Fruit fly (Drosophila melanogaster) whole organism, adult: ENCODE measurements around the gene PIP82.

Experiments used
- CG11617 ChIP-seq: fragments of 200-800 bp; sonication (Bioruptor generic); optimal IDR thresholded peaks from 2 replicates; lab custom pipeline; 2017; ENCODE audit warnings: mild to moderate bottlenecking, missing biosample characterization, missing genetic modification reagents, missing genetic modification characterization
- CG12768 ChIP-seq: fragments of 200-800 bp; sonication (Bioruptor generic); optimal IDR thresholded peaks from 2 replicates; lab custom pipeline; 2017; ENCODE audit warnings: missing biosample characterization, missing genetic modification characterization, mild to moderate bottlenecking, moderate library complexity, missing genetic modification reagents
- CG14711 ChIP-seq: fragments of 200-800 bp; sonication (Bioruptor generic); optimal IDR thresholded peaks from 2 replicates; lab custom pipeline; 2018; ENCODE audit warnings: missing biosample characterization, mild to moderate bottlenecking, missing genetic modification characterization, moderate library complexity
- CG1620 ChIP-seq: fragments of 200-800 bp; sonication (Bioruptor generic); optimal IDR thresholded peaks from 2 replicates; lab custom pipeline; 2016; ENCODE audit warnings: missing biosample characterization, missing genetic modification characterization
- CG33017 ChIP-seq: fragments of 200-800 bp; sonication (Bioruptor generic); optimal IDR thresholded peaks from 2 replicates; lab custom pipeline; 2018; ENCODE audit warnings: missing biosample characterization, mild to moderate bottlenecking, missing genetic modification characterization, moderate library complexity
- CG5204 ChIP-seq: fragments of 200-800 bp; sonication (Bioruptor generic); optimal IDR thresholded peaks from 2 replicates; lab custom pipeline; 2016; ENCODE audit warnings: missing biosample characterization, missing genetic modification characterization
- CG7045 ChIP-seq: fragments of 200-800 bp; sonication (Bioruptor generic); optimal IDR thresholded peaks from 2 replicates; lab custom pipeline; 2017; ENCODE audit warnings: missing biosample characterization, mild to moderate bottlenecking, missing genetic modification characterization
- CG7101 ChIP-seq: fragments of 200-800 bp; sonication (Bioruptor generic); optimal IDR thresholded peaks from 2 replicates; lab custom pipeline; 2018; ENCODE audit warnings: missing biosample characterization, mild to moderate bottlenecking, missing genetic modification characterization, moderate library complexity
- Clk ChIP-seq: fragments of 200-800 bp; sonication (Bioruptor generic); optimal IDR thresholded peaks from 2 replicates; lab custom pipeline; 2017; ENCODE audit warnings: missing biosample characterization, missing genetic modification characterization
- Crg-1 ChIP-seq: fragments of 200-800 bp; sonication (Bioruptor generic); optimal IDR thresholded peaks from 2 replicates; lab custom pipeline; 2016; ENCODE audit warnings: missing biosample characterization, missing genetic modification characterization
- Hr96 ChIP-seq: fragments of 200-800 bp; sonication (Bioruptor generic); optimal IDR thresholded peaks from 2 replicates; lab custom pipeline; 2016; ENCODE audit warnings: missing biosample characterization, missing genetic modification characterization
- Mnt ChIP-seq: fragments of 200-800 bp; sonication (Bioruptor generic); optimal IDR thresholded peaks from 2 replicates; lab custom pipeline; 2016; ENCODE audit warnings: missing biosample characterization, mild to moderate bottlenecking, missing genetic modification characterization
- bab1 ChIP-seq: fragments of 200-800 bp; sonication (Bioruptor generic); optimal IDR thresholded peaks from 3 replicates; lab custom pipeline; 2019; ENCODE audit warnings: missing biosample characterization, mild to moderate bottlenecking, missing genetic modification characterization, moderate library complexity
- cic ChIP-seq: fragments of 200-800 bp; sonication (Bioruptor generic); optimal IDR thresholded peaks from 2 replicates; lab custom pipeline; 2017; ENCODE audit warnings: missing biosample characterization, mild to moderate bottlenecking, missing genetic modification characterization, moderate library complexity
- cnc ChIP-seq, 2 experiments: fragments of >200 bp; optimal IDR thresholded peaks; 2 replicates each; lab custom pipeline; 2017
- kay ChIP-seq: fragments of 200-800 bp; sonication (Bioruptor generic); peaks from one replicate; lab custom pipeline; 2016; ENCODE audit warnings: missing biosample characterization, missing genetic modification characterization, borderline replicate concordance
- ovo ChIP-seq: fragments of 200-800 bp; sonication (Bioruptor generic); optimal IDR thresholded peaks from 2 replicates; lab custom pipeline; 2016; ENCODE audit warnings: missing biosample characterization, missing genetic modification characterization
- pad ChIP-seq: fragments of 200-800 bp; sonication (Bioruptor generic); optimal IDR thresholded peaks from 3 replicates; lab custom pipeline; 2017; ENCODE audit warnings: missing biosample characterization, missing genetic modification characterization, mild to moderate bottlenecking, moderate library complexity, missing genetic modification reagents
- tj ChIP-seq: fragments of 200-800 bp; sonication (Bioruptor generic); optimal IDR thresholded peaks from 3 replicates; lab custom pipeline; 2017; ENCODE audit warnings: missing biosample characterization, mild to moderate bottlenecking, missing genetic modification characterization, moderate library complexity
- toe ChIP-seq: fragments of 200-800 bp; sonication (Bioruptor generic); optimal IDR thresholded peaks from 2 replicates; lab custom pipeline; 2016; ENCODE audit warnings: missing biosample characterization, missing genetic modification characterization

PIP82 gene

dm6 chrX:8529598-8529997 is at the start of gene PIP82:
PIP82 (minus strand) TSS chrX:8529698.
- TF ChIP-seq bab1 (GFP tag; lab: Kevin White, UChicago) (no peak), CG33017 (tag; lab: Kevin White, UChicago) (no peak), tj (GFP tag; lab: Kevin White, UChicago) (no peak), cnc (optimal IDR thresholded peaks at IDR 0.05; lab: Kevin White, UChicago) (no peak), CG14711 (tag; lab: Kevin White, UChicago) (no peak), Hr96 (GFP tag; lab: Kevin White, UChicago) (no peak), pad (GFP tag; lab: Kevin White, UChicago) (no peak), Clk (GFP tag; lab: Kevin White, UChicago) (no peak), CG5204 (GFP tag; lab: Kevin White, UChicago) (no peak), CG12768 (GFP tag; lab: Kevin White, UChicago) (no peak)

dm6 chrX:8579097-8579496 is 49.6 kb upstream of the PIP82 start:
- TF ChIP-seq toe, result no peak
- no peak for TF ChIP-seq CG11617 (GFP tag; lab: Kevin White, UChicago)

dm6 chrX:8576675-8577074 is 47.2 kb upstream of the PIP82 start:
- no peak for TF ChIP-seq CG5204 (GFP tag; lab: Kevin White, UChicago)
- no peak for TF ChIP-seq cnc (optimal IDR thresholded peaks at IDR 0.05; lab: Kevin White, UChicago)
- no peak for TF ChIP-seq Mnt (GFP tag; lab: Kevin White, UChicago)
- TF ChIP-seq Crg-1 (GFP tag; lab: Kevin White, UChicago), result no peak
- no peak for TF ChIP-seq CG12768 (GFP tag; lab: Kevin White, UChicago)
- no peak for TF ChIP-seq CG7045 (GFP tag; lab: Kevin White, UChicago)
- TF ChIP-seq Hr96 (GFP tag; lab: Kevin White, UChicago), result no peak
- TF ChIP-seq ovo (GFP tag; lab: Kevin White, UChicago), result no peak
- no peak for TF ChIP-seq cic (GFP tag; lab: Kevin White, UChicago)
- no peak for TF ChIP-seq CG11617 (GFP tag; lab: Kevin White, UChicago)
- no peak for TF ChIP-seq CG14711 (tag; lab: Kevin White, UChicago)

DNA sequence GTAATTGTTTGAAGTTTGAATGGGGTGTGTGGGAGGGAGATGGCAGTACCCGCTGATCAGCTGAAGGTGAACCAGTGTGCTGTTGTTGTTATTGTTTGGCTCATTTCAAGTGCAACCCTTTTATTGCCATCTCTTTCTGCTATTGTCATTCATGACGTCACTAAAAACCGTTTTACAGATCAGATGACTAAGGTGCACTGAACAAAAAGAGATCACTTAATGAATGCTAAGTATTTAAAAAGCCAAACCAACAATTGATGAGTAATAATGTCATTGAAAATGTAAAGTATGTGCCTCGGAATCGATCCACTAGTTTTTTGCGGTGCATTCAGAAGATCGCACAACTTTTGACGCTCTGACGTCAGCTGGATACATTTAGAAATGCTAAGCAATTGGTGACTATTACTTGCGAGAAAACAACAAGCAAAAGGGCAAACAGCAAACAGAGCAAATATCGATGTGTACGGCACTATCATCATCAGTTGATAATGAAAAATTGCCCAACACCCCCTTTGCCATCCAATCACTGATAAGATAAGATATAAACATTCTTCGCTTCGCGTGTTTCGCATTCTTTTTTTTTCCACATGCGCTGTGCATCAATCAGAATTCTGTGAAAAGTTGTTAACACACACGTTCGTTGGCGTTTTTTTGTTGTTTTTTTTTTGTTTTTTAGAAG is 45.3 kb upstream of the PIP82 start:
- TF ChIP-seq CG1620 (GFP tag; lab: Kevin White, UChicago), result peak; percentile 25
- TF ChIP-seq CG33017 (tag; lab: Kevin White, UChicago), result peak; percentile 71
- TF ChIP-seq tj (GFP tag; lab: Kevin White, UChicago), result peak; percentile 35
- TF ChIP-seq Clk (GFP tag; lab: Kevin White, UChicago), result peak; percentile 44
- no peak for TF ChIP-seq Hr96 (GFP tag; lab: Kevin White, UChicago)
- peak; percentile 10 for TF ChIP-seq toe
- TF ChIP-seq CG14711 (tag; lab: Kevin White, UChicago), result peak; percentile 71
- peak; percentile 26 for TF ChIP-seq ovo (GFP tag; lab: Kevin White, UChicago)
- TF ChIP-seq cnc (optimal IDR thresholded peaks at IDR 0.05; lab: Kevin White, UChicago), result no peak
- TF ChIP-seq CG5204 (GFP tag; lab: Kevin White, UChicago), result peak; percentile 43
- peak; percentile 52 for TF ChIP-seq CG11617 (GFP tag; lab: Kevin White, UChicago)
- peak; percentile 32 for TF ChIP-seq pad (GFP tag; lab: Kevin White, UChicago)
- no peak for TF ChIP-seq CG12768 (GFP tag; lab: Kevin White, UChicago)
- peak; percentile 93 for TF ChIP-seq kay (GFP tag; lab: Kevin White, UChicago)
- peak; percentile 82 for TF ChIP-seq CG7101 (tag; lab: Kevin White, UChicago)
- TF ChIP-seq bab1 (GFP tag; lab: Kevin White, UChicago), result peak; percentile 67
- no peak for TF ChIP-seq CG7045 (GFP tag; lab: Kevin White, UChicago)
- TF ChIP-seq Mnt (GFP tag; lab: Kevin White, UChicago), result peak; percentile 14
- no peak for TF ChIP-seq Crg-1 (GFP tag; lab: Kevin White, UChicago)
- TF ChIP-seq cic (GFP tag; lab: Kevin White, UChicago), result no peak

dm6 chrX:8573744-8574484 is 44.4 kb upstream of the PIP82 start, which contains the start of gene CG12065:
CG12065 (plus strand) TSS chrX:8574306.
- peak in 1 of 2 experiments; percentile 31 for TF ChIP-seq cnc (optimal IDR thresholded peaks at IDR 0.05; lab: Kevin White, UChicago)
- TF ChIP-seq tj (GFP tag; lab: Kevin White, UChicago), result no peak
- TF ChIP-seq cic (GFP tag; lab: Kevin White, UChicago), result peak; percentile 52
- no peak for TF ChIP-seq Crg-1 (GFP tag; lab: Kevin White, UChicago)
- TF ChIP-seq ovo (GFP tag; lab: Kevin White, UChicago), result no peak
- TF ChIP-seq CG14711 (tag; lab: Kevin White, UChicago), result peak; percentile 12
- TF ChIP-seq pad (GFP tag; lab: Kevin White, UChicago), result no peak
- no peak for TF ChIP-seq CG5204 (GFP tag; lab: Kevin White, UChicago)
- TF ChIP-seq CG1620 (GFP tag; lab: Kevin White, UChicago), result peak; percentile 16
- no peak for TF ChIP-seq Hr96 (GFP tag; lab: Kevin White, UChicago)
- no peak for TF ChIP-seq kay (GFP tag; lab: Kevin White, UChicago)
- TF ChIP-seq CG33017 (tag; lab: Kevin White, UChicago), result peak; percentile 10
- TF ChIP-seq Mnt (GFP tag; lab: Kevin White, UChicago), result peak; percentile 39
- TF ChIP-seq CG12768 (GFP tag; lab: Kevin White, UChicago), result peak; percentile 23
- peak; percentile 87 for TF ChIP-seq bab1 (GFP tag; lab: Kevin White, UChicago)
